Worm (Caenorhabditis elegans): Measurements from ENCODE around the gene W08E12.7.

W08E12.7 gene

DNA sequence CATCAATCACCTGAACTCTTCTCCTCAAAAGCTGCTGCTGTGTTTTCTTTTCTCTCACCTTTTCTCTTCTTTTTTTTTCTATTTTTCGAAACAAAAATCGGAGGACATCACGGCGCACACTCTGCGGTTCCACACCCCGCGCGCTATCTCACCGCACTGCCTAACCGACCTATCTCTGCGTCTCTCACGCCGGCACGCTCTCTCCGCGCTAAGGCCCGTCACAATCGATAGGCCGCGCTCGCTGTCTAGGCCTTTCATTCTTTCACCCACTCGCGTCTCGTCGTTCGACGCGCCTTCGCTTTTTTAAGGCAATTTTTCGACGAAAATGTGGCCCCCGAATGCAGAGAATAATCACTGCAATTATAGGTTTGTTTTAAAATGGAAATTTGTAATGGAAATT lies 16.3 kb downstream of the W08E12.7 start, which contains the start of gene zip-11 (continued):
- peak; percentile 29 for TF ChIP-seq F23B12.7 (tag; optimal IDR thresholded peaks at IDR 0.05; ENCODE audit: insufficient read depth)
- no peak for TF ChIP-seq repo-1 (tag; optimal IDR thresholded peaks at IDR 0.05)
- no peak for TF ChIP-seq hlh-26 (GFP tag; conservative IDR thresholded peaks at IDR 0.05)
- no peak for TF ChIP-seq unc-130 (GFP tag; optimal IDR thresholded peaks at IDR 0.05)
- peak; percentile 14 for TF ChIP-seq ztf-18 (tag; optimal IDR thresholded peaks at IDR 0.05)
- TF ChIP-seq ztf-3 (GFP tag; optimal IDR thresholded peaks at IDR 0.05): no peak
- TF ChIP-seq unc-62 (GFP tag; optimal IDR thresholded peaks at IDR 0.05): no peak
- peak; percentile 66 for TF ChIP-seq attf-5 (GFP tag; optimal IDR thresholded peaks at IDR 0.05)
- TF ChIP-seq dox-1 (GFP tag; IDR thresholded peaks at IDR 0.05): peak; percentile 71
- no peak for TF ChIP-seq lir-1 (GFP tag; conservative IDR thresholded peaks at IDR 0.05)
- peak in 1 of 3 experiments; percentile 54 for TF ChIP-seq lin-35 (GFP tag; optimal IDR thresholded peaks at IDR 0.05)
- no peak for TF ChIP-seq hlh-12 (tag; optimal IDR thresholded peaks at IDR 0.05)
- TF ChIP-seq Y56A3A.18 (GFP tag; IDR thresholded peaks at IDR 0.05): peak; percentile 69; the same call in 1 of the 2 replicates
- no peak for TF ChIP-seq ztf-28 (GFP tag; IDR thresholded peaks at IDR 0.05)
- no peak for TF ChIP-seq mes-4 (tag; optimal IDR thresholded peaks at IDR 0.05)
- no peak for TF ChIP-seq ceh-58 (GFP tag; IDR thresholded peaks at IDR 0.05)
- peak; percentile 75 for TF ChIP-seq nhr-90 (tag; optimal IDR thresholded peaks at IDR 0.05)
- no peak for TF ChIP-seq nhr-120 (GFP tag; IDR thresholded peaks at IDR 0.05)
- no peak for TF ChIP-seq mel-28 (tag; optimal IDR thresholded peaks at IDR 0.05; ENCODE audit: borderline replicate concordance)
- TF ChIP-seq ceh-91 (GFP tag; IDR thresholded peaks at IDR 0.05): no peak
- peak; percentile 99 for TF ChIP-seq hmg-1.2 (GFP tag; IDR thresholded peaks at IDR 0.05)
- no peak for TF ChIP-seq rpc-1 (optimal IDR thresholded peaks at IDR 0.05)
- no peak for TF ChIP-seq rpc-1 (tag; optimal IDR thresholded peaks at IDR 0.05)
- no peak for TF ChIP-seq aptf-3 (GFP tag; IDR thresholded peaks at IDR 0.05)
- no peak for TF ChIP-seq madf-8 (GFP tag; conservative IDR thresholded peaks at IDR 0.05)
- no peak for TF ChIP-seq ama-1 (optimal IDR thresholded peaks at IDR 0.05)
- no peak for TF ChIP-seq ama-1 (GFP tag; optimal IDR thresholded peaks at IDR 0.05)
- TF ChIP-seq madf-3 (GFP tag; IDR thresholded peaks at IDR 0.05): 0 out of 2 replicates have a peak, but pooled peaks have one; percentile 54
- TF ChIP-seq snpc-3.4 (tag; optimal IDR thresholded peaks at IDR 0.05): no peak
- no peak for TF ChIP-seq sea-2 (GFP tag; IDR thresholded peaks at IDR 0.05)
- no peak for TF ChIP-seq ztf-6 (GFP tag; IDR thresholded peaks at IDR 0.05)
- no peak for TF ChIP-seq zim-3 (tag; optimal IDR thresholded peaks at IDR 0.05)
- TF ChIP-seq snpc-4 (GFP tag; optimal IDR thresholded peaks at IDR 0.05): no peak
- peak in 1 of 4 experiments; percentile 18 for TF ChIP-seq snpc-4 (tag; optimal IDR thresholded peaks at IDR 0.05)
- TF ChIP-seq B0261.1 (tag; optimal IDR thresholded peaks at IDR 0.05): no peak
- no peak for TF ChIP-seq ZK185.1 (tag; optimal IDR thresholded peaks at IDR 0.05; ENCODE audit: poor library complexity, severe bottlenecking)
- TF ChIP-seq fkh-3 (tag; optimal IDR thresholded peaks at IDR 0.05): no peak
- peak; percentile 62 for TF ChIP-seq lin-40 (tag; optimal IDR thresholded peaks at IDR 0.05)
- no peak for TF ChIP-seq mxl-1 (tag; optimal IDR thresholded peaks at IDR 0.05)
- peak; percentile 51 for TF ChIP-seq lin-54 (GFP tag; optimal IDR thresholded peaks at IDR 0.05)
- TF ChIP-seq K12H6.12 (tag; optimal IDR thresholded peaks at IDR 0.05): peak; percentile 52
- TF ChIP-seq ets-4 (GFP tag; optimal IDR thresholded peaks at IDR 0.05): no peak
- TF ChIP-seq sptf-2 (GFP tag; optimal IDR thresholded peaks at IDR 0.05): no peak
- no peak for TF ChIP-seq C06A6.2 (GFP tag; conservative IDR thresholded peaks at IDR 0.05)
- TF ChIP-seq hmg-20 (GFP tag; IDR thresholded peaks at IDR 0.05): no peak
- TF ChIP-seq hsf-1 (GFP tag; IDR thresholded peaks at IDR 0.05): no peak
- peak; percentile 13 for TF ChIP-seq ztf-22 (GFP tag; optimal IDR thresholded peaks at IDR 0.05)
- no peak for TF ChIP-seq F55B11.4 (tag; optimal IDR thresholded peaks at IDR 0.05; ENCODE audit: borderline replicate concordance, insufficient read depth)
- TF ChIP-seq nhr-27 (tag; optimal IDR thresholded peaks at IDR 0.05): no peak
- TF ChIP-seq lsl-1 (GFP tag; optimal IDR thresholded peaks at IDR 0.05): no peak
- TF ChIP-seq bed-1 (GFP tag; IDR thresholded peaks at IDR 0.05): no peak

Data from whole organism, young adult.